Worm (Caenorhabditis elegans): Measurements from ENCODE around the gene ddx-19.
A peak's percentile ranks its signal among the peaks of the same experiment; 100 is the strongest.

The ddx-19 gene

DNA sequence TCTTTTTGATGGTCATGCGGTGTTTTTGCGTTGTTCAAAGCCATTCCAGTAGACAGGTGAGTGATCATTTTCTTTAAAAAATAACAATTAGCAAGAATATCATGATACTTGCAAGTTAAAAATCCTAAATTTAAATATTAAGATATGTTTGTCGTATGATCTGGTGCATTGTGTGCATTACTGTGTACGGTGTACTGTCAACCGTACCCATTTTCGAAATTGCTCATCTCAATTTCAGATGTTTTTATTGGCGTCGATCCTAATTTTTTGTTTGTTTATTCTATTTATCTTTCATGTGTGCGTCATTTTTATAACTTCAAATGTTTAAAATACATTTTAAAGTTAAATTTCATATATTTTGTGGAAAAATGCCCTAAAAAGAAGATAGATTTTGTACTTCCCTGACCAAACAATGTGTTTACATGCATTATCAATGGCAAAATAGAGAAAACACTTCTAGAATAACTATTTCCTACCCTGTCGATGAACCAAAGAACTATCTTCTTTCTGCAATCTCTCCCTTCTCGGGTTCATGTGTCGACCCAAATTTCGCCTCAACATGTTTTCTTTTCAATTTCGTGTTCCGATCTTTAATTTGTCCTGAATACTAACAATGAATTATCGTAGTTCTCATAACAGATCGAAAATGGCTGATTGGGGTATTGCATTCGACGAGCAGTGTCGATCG, at the start of gene ddx-19, which contains the start of gene T07D4.5:
Gene ddx-19, plus strand, starts transcription at position 638 of the 688 bp plus-strand sequence.
Gene T07D4.5, minus strand, starts transcription at position 71 of the 688 bp plus-strand sequence.
- peak; percentile 28 for TF ChIP-seq W03F9.2 (tag; optimal IDR thresholded peaks at IDR 0.05)
- TF ChIP-seq him-1 (tag; optimal IDR thresholded peaks at IDR 0.05): no peak

DNA sequence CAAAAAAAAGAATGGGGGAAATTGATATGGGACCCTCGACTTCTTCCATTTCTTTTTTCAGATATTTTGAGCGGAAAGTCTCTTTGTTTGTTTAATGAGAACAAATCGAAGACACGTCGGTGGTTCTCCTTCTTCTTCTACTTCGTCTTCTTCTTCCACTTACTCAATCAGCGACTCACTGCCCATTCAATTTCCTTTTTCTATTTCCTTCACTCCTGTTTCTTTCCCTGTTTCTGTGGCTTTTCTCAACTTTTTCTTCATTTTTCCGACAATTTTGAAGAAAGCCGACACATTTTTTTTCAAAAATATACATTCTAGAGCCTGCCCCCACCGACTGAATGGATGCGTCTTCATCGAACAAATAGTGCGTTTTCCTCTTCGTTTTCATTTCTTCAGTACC, 48.8 kb upstream of the ddx-19 start, which contains the start of gene F46C5.4:
Gene F46C5.4, plus strand, starts transcription at position 222 of the 400 bp plus-strand sequence.
- no peak for TF ChIP-seq W03F9.2 (tag; optimal IDR thresholded peaks at IDR 0.05)
- no peak for TF ChIP-seq dao-5 (tag; optimal IDR thresholded peaks at IDR 0.05)
- no peak for TF ChIP-seq him-1 (tag; optimal IDR thresholded peaks at IDR 0.05)

DNA sequence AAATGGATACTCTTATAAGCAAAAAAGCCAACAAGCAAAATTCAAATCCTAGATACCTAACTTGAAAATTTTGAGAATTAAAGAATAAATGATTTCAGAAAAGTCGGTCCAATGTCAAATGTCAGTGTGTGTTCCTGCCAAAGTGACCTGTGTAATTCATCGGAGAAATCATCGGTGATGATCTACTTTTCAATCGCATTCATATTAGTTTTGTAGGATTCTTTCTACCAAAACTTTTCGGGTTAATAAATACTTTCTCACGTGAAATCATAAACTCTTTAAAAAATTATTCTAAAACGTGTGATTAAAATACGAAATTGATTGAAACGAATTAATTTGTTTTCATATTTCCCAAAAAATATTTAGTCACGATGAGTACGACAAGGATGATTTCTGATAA, 45.7 kb upstream of the ddx-19 start, which contains the start of gene F46C5.7:
Gene F46C5.7, plus strand, starts transcription at position 301 of the 400 bp plus-strand sequence.
- TF ChIP-seq him-1 (tag; optimal IDR thresholded peaks at IDR 0.05) (no peak), dao-5 (tag; optimal IDR thresholded peaks at IDR 0.05) (no peak), W03F9.2 (tag; optimal IDR thresholded peaks at IDR 0.05) (no peak)

DNA sequence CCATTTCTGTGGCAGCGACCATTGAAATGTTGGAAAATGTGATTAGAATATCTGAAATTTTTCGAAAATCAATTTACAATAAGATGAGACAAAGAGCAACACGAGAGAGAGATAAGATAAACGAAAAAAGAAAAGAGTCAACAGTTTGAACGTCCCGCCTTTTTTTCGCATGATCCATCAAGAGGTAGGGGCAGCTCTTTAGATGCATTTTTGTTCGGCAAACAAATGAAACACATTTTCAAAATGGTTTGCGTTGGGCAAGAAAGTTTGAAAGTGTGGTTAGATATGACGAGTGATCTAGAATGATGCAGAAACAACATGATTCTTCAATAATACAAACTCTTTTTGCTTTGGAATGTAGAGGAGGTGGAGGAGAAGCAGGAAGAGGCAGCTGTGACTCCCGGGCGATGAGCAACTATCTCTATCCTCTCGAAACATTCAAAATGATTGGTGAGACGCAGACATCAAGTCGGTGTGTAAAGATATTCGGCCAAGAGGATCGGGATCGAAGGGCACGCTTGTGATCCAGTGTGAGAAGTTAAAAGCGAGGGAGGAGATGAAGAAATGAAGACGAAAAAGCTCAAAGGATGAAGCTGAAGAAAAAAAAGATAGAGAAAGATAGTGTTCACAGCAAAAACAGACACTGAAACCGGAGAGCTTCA, 40.1 kb upstream of the ddx-19 start, which contains the start of gene F46C5.6:
Gene F46C5.6, minus strand, starts transcription at position 51 of the 662 bp plus-strand sequence.
- TF ChIP-seq him-1 (tag; optimal IDR thresholded peaks at IDR 0.05): no peak
- no peak for TF ChIP-seq dao-5 (tag; optimal IDR thresholded peaks at IDR 0.05)
- no peak for TF ChIP-seq W03F9.2 (tag; optimal IDR thresholded peaks at IDR 0.05)

DNA sequence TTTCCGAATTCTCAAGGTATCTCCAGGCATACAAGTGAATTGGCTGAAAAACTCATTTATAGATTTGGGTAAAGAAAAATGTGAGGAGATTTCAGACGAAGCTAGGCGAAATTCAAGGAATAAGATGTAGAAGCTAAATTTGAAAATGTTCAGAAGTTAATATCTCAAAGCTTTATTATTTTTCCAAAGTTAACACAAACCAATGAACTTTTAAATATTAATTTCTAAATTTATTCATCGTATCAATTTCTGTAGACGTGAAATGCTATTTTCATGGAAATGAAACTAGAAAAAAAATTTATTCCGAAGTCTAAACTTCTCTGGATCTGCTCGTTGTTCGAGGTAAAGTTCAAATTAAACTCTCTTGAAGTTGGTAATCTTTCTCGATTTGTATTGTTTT, 39.4 kb upstream of the ddx-19 start, which contains the start of gene agxt-1:
Gene agxt-1, plus strand, starts transcription at position 301 of the 400 bp plus-strand sequence.
- TF ChIP-seq him-1 (tag; optimal IDR thresholded peaks at IDR 0.05) (no peak), dao-5 (tag; optimal IDR thresholded peaks at IDR 0.05) (no peak), W03F9.2 (tag; optimal IDR thresholded peaks at IDR 0.05) (no peak)

DNA sequence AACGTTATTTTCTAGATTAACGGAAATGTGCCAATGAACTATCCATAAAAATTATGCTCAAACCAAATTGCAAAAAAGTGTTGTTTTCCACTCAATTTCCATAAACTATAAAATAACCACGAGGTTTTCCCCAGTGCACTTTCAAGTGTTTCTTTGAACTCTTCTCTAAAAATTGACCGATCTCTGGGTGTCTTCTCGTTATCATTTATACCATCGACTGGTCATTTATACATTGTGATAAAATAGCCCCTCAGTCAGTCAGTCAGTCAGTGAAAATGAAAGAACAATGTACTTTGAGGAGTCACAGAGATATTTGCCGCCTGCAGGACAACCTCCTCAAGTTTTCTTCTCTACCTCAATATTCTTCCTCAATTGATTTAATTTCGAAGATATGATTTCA, 38.8 kb upstream of the ddx-19 start:
- TF ChIP-seq him-1 (tag; optimal IDR thresholded peaks at IDR 0.05) (no peak), W03F9.2 (tag; optimal IDR thresholded peaks at IDR 0.05) (no peak), dao-5 (tag; optimal IDR thresholded peaks at IDR 0.05) (no peak)

ce11 chrII:8848984-8849383, 35.7 kb upstream of the ddx-19 start:
- TF ChIP-seq W03F9.2 (tag; optimal IDR thresholded peaks at IDR 0.05) (no peak), dao-5 (tag; optimal IDR thresholded peaks at IDR 0.05) (no peak), him-1 (tag; optimal IDR thresholded peaks at IDR 0.05) (no peak)

- no peak for TF ChIP-seq him-1 (tag; optimal IDR thresholded peaks at IDR 0.05)
- TF ChIP-seq W03F9.2 (tag; optimal IDR thresholded peaks at IDR 0.05): no peak
- TF ChIP-seq dao-5 (tag; optimal IDR thresholded peaks at IDR 0.05): no peak
Observed at ce11 chrII:8851996-8852587, 32.6 kb upstream of the ddx-19 start, which contains the start of gene oac-46. Gene oac-46 (minus strand): TSS chrII:8852096.

- TF ChIP-seq dao-5 (tag; optimal IDR thresholded peaks at IDR 0.05) (no peak), W03F9.2 (tag; optimal IDR thresholded peaks at IDR 0.05) (no peak), him-1 (tag; optimal IDR thresholded peaks at IDR 0.05) (no peak)
Observed at ce11 chrII:8853238-8853637, 31.5 kb upstream of the ddx-19 start.

DNA sequence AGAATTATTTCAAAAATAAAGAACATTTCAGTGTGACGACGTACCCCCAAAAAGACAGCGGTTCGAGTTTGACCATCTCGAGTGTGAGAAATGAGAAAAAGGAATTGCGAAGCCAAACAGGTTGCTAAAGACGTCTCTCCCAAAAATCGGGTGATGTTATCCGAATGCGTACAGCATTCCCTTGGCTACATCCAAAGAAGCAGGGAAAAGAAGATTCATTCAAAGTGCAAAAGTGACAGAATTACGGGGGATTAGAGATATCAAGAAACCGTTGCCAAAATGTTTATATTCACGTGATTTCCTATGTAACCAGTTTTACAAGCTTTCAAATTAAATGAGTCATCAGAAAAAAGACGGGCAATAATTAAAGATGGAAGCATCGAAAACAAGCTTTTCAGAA, 30.7 kb upstream of the ddx-19 start:
- TF ChIP-seq dao-5 (tag; optimal IDR thresholded peaks at IDR 0.05): no peak

DNA sequence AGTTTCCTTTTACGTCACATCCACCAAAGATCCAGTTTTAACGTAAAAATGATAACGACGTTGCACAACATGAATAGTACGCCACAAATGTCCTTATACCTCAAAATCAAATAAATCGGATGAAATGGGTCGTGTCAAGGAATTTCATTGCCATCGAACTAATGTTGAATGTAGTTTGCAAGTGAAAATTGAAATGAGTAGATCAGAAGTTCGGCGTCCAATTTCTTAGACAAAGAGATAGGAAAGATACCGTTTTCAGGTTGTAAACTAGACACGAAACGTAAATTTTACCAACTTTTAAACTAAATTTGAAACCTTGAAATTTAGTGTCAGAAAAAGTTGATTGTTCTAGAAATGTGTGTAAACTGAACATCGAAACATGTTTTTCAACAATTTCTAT, 29.8 kb upstream of the ddx-19 start:
- TF ChIP-seq W03F9.2 (tag; optimal IDR thresholded peaks at IDR 0.05) (no peak), him-1 (tag; optimal IDR thresholded peaks at IDR 0.05) (no peak), dao-5 (tag; optimal IDR thresholded peaks at IDR 0.05) (no peak)

DNA sequence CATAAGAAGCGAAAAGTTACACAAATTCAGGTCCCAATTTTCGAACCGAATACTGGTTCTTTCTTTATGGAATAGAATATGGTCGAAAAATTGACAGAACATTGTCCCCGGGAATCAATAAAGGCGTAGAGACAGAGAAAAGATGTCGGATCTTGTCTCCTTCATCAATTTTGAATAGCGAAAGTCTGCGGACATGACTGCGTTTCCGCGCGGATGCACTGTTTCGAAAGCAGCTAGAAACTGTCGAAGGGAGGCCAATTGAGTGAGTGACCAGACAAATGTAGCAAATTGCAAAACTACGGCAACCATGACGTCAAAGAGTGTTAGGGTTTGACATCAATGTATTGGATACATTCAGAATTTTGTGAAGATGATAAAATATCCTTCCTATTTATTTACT, 28.2 kb upstream of the ddx-19 start:
- TF ChIP-seq dao-5 (tag; optimal IDR thresholded peaks at IDR 0.05) (no peak), W03F9.2 (tag; optimal IDR thresholded peaks at IDR 0.05) (no peak), him-1 (tag; optimal IDR thresholded peaks at IDR 0.05) (no peak)

DNA sequence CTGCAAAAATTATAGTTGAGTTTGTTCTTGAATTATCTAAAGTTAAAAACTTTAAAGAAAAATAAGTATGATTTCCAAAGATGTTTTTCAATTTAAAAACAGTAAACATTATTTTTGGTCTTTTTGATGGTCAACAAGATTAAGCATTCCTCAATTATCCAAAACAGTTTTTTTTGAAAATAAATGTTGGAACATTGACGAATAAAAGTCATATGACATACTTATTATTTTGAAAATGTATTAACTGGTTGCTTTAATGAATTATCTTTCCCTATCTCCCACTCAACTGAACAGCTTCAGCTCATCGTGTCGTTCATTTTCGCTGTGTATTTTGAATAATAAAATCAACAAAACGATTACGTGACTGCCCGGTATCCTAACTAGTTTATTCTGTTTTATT, 27.6 kb upstream of the ddx-19 start:
- no peak for TF ChIP-seq W03F9.2 (tag; optimal IDR thresholded peaks at IDR 0.05)
- no peak for TF ChIP-seq dao-5 (tag; optimal IDR thresholded peaks at IDR 0.05)
- no peak for TF ChIP-seq him-1 (tag; optimal IDR thresholded peaks at IDR 0.05)

DNA sequence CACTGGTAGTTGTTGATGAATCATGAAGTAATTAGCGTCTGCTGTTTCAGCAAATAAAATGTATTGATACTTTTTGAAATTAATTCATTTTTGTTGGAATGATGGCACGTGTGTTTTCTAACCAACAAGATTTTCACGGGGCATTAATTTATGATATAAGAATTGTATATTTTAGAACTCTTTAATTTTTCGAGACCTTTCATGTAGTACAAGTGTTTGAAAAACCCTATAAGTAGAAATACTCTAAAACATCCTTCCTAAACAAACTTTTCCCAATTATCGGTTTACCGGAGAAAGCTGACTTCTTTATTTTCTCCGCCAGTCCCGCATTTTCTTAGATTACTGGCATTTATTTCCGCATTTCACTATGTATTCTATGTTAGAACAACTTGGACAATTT, 25.1 kb upstream of the ddx-19 start, which contains the start of gene snb-6:
Gene snb-6, minus strand, starts transcription at position 101 of the 400 bp plus-strand sequence.
- TF ChIP-seq W03F9.2 (tag; optimal IDR thresholded peaks at IDR 0.05) (no peak), him-1 (tag; optimal IDR thresholded peaks at IDR 0.05) (no peak), dao-5 (tag; optimal IDR thresholded peaks at IDR 0.05) (no peak)
